Fruit fly (Drosophila melanogaster) whole organism, prepupa: ENCODE data around the gene CG18088.
A peak's percentile ranks its signal among the peaks of the same experiment; 100 is the strongest.

Source experiments
- Blimp-1 ChIP-seq: fragments of 200-800 bp; sonication (Bioruptor generic); optimal IDR thresholded peaks from 3 replicates; lab custom pipeline; 2017; ENCODE audit warnings: missing biosample characterization, missing genetic modification characterization, mild to moderate bottlenecking, moderate library complexity, missing genetic modification reagents
- CG10631 ChIP-seq: fragments of 200-800 bp; sonication (Bioruptor generic); optimal IDR thresholded peaks from 2 replicates; lab custom pipeline; 2016; ENCODE audit warnings: missing biosample characterization, missing genetic modification characterization
- CG10669 ChIP-seq: fragments of 200-800 bp; sonication (Bioruptor generic); optimal IDR thresholded peaks from 3 replicates; lab custom pipeline; 2018; ENCODE audit warnings: missing biosample characterization, mild to moderate bottlenecking, missing genetic modification characterization, moderate library complexity
- CG11762 ChIP-seq: fragments of 200-800 bp; sonication (Bioruptor generic); optimal IDR thresholded peaks from 3 replicates; lab custom pipeline; 2016; ENCODE audit warnings: missing biosample characterization, missing genetic modification characterization; ENCODE audit not compliant: insufficient read depth
- CG11902 ChIP-seq: fragments of 200-800 bp; sonication (Bioruptor generic); optimal IDR thresholded peaks from 3 replicates; lab custom pipeline; 2016; ENCODE audit warnings: missing biosample characterization, missing genetic modification characterization
- CG15336 ChIP-seq: fragments of 200-800 bp; sonication (Bioruptor generic); IDR thresholded peaks from 2 replicates; pipeline ENCODE4 v1.3.6; 2022; ENCODE audit warnings: missing biosample characterization, missing genetic modification characterization
- CG16779 ChIP-seq: fragments of 200-800 bp; sonication (Bioruptor generic); optimal IDR thresholded peaks from 3 replicates; lab custom pipeline; 2017; ENCODE audit warnings: missing biosample characterization, mild to moderate bottlenecking, missing genetic modification characterization
- CG3032 ChIP-seq: fragments of 200-800 bp; optimal IDR thresholded peaks from 2 replicates; lab custom pipeline; 2019; ENCODE audit warnings: missing biosample characterization, mild to moderate bottlenecking, missing genetic modification characterization, moderate library complexity
- CG31627 ChIP-seq: fragments of 200-800 bp; sonication (Bioruptor generic); optimal IDR thresholded peaks from 3 replicates; lab custom pipeline; 2016; ENCODE audit warnings: missing biosample characterization, missing genetic modification characterization
- CG34406 ChIP-seq: fragments of 200-800 bp; sonication (Bioruptor generic); optimal IDR thresholded peaks from 3 replicates; lab custom pipeline; 2016; ENCODE audit warnings: missing biosample characterization, missing genetic modification characterization
- CG3919 ChIP-seq: fragments of 200-800 bp; sonication (Bioruptor generic); optimal IDR thresholded peaks from 3 replicates; lab custom pipeline; 2016; ENCODE audit warnings: missing biosample characterization, missing genetic modification characterization
- CG4318 ChIP-seq: fragments of 200-800 bp; sonication (Bioruptor generic); optimal IDR thresholded peaks from 3 replicates; lab custom pipeline; 2017; ENCODE audit warnings: missing biosample characterization, mild to moderate bottlenecking, missing genetic modification characterization
- CG6163 ChIP-seq: fragments of 200-800 bp; sonication (Bioruptor generic); IDR thresholded peaks from 3 replicates; pipeline ENCODE4 v1.3.6; 2022; ENCODE audit warnings: missing biosample characterization, missing genetic modification characterization
- CG6792 ChIP-seq: fragments of 200-800 bp; sonication (Bioruptor generic); optimal IDR thresholded peaks from 3 replicates; lab custom pipeline; 2016; ENCODE audit warnings: missing biosample characterization, missing genetic modification characterization
- CG6808 ChIP-seq: fragments of 200-800 bp; sonication (Bioruptor generic); optimal IDR thresholded peaks from 3 replicates; lab custom pipeline; 2017; ENCODE audit warnings: missing biosample characterization, missing genetic modification characterization, mild to moderate bottlenecking, moderate library complexity, missing genetic modification reagents
- CG7368 ChIP-seq: fragments of 200-800 bp; sonication (Bioruptor generic); optimal IDR thresholded peaks from 3 replicates; lab custom pipeline; 2016; ENCODE audit warnings: missing biosample characterization, missing genetic modification characterization
- CG8119 ChIP-seq: fragments of 200-800 bp; sonication (Bioruptor generic); IDR thresholded peaks from 3 replicates; pipeline ENCODE4 v1.3.6; 2022; ENCODE audit warnings: missing biosample characterization, missing genetic modification characterization
- CG8319 ChIP-seq: fragments of 200-800 bp; sonication (Bioruptor generic); optimal IDR thresholded peaks from 3 replicates; lab custom pipeline; 2016; ENCODE audit warnings: missing biosample characterization, missing genetic modification characterization
- CG8632 ChIP-seq: fragments of 200-800 bp; sonication (Bioruptor generic); optimal IDR thresholded peaks from 3 replicates; lab custom pipeline; 2016; ENCODE audit warnings: missing biosample characterization, missing genetic modification characterization
- CG9139 ChIP-seq: fragments of 200-800 bp; sonication (Bioruptor generic); optimal IDR thresholded peaks from 3 replicates; lab custom pipeline; 2017; ENCODE audit warnings: missing biosample characterization, mild to moderate bottlenecking, missing genetic modification characterization
- Eip75B ChIP-seq: fragments of 200-800 bp; sonication (Bioruptor generic); optimal IDR thresholded peaks from 3 replicates; lab custom pipeline; 2016; ENCODE audit warnings: missing biosample characterization, missing genetic modification characterization
- Eip78C ChIP-seq: fragments of 200-800 bp; sonication (Bioruptor generic); peaks from one replicate; lab custom pipeline; 2016; ENCODE audit warnings: missing biosample characterization, missing genetic modification characterization
- Ets21C ChIP-seq: fragments of 200-800 bp; sonication (Bioruptor generic); optimal IDR thresholded peaks from 3 replicates; lab custom pipeline; 2016; ENCODE audit warnings: missing biosample characterization, missing genetic modification characterization
- Ets96B ChIP-seq: fragments of 200-800 bp; optimal IDR thresholded peaks from 2 replicates; lab custom pipeline; 2019; ENCODE audit warnings: missing biosample characterization, mild to moderate bottlenecking, missing genetic modification characterization, moderate library complexity
- Gug ChIP-seq: fragments of 200-800 bp; sonication (Bioruptor generic); IDR thresholded peaks from 2 replicates; pipeline ENCODE4 v1.3.6; 2022; ENCODE audit warnings: missing biosample characterization, missing genetic modification characterization
- Hr38 ChIP-seq: sonication (Bioruptor generic); optimal IDR thresholded peaks from 2 replicates; lab custom pipeline; 2016; ENCODE audit warnings: missing biosample characterization, missing genetic modification characterization
- Lpt ChIP-seq: fragments of 200-800 bp; sonication (Bioruptor generic); optimal IDR thresholded peaks from 3 replicates; lab custom pipeline; 2016; ENCODE audit warnings: missing biosample characterization, missing genetic modification characterization
- Met ChIP-seq: fragments of 200-800 bp; sonication (Bioruptor generic); optimal IDR thresholded peaks from 3 replicates; lab custom pipeline; 2016; ENCODE audit warnings: missing biosample characterization, missing genetic modification characterization
- OdsH ChIP-seq: fragments of 200-800 bp; sonication (Bioruptor generic); optimal IDR thresholded peaks from 3 replicates; lab custom pipeline; 2016; ENCODE audit warnings: missing biosample characterization, missing genetic modification characterization
- Smox ChIP-seq: fragments of 200-800 bp; sonication (Bioruptor generic); optimal IDR thresholded peaks from 3 replicates; lab custom pipeline; 2016; ENCODE audit warnings: missing biosample characterization, missing genetic modification characterization
- Sox102F ChIP-seq: fragments of 200-800 bp; sonication (Bioruptor generic); optimal IDR thresholded peaks from 2 replicates; lab custom pipeline; 2016; ENCODE audit warnings: missing biosample characterization, mild to moderate bottlenecking, missing genetic modification characterization
- Sox14 ChIP-seq: fragments of 200-800 bp; sonication (Bioruptor generic); optimal IDR thresholded peaks from 3 replicates; lab custom pipeline; 2016; ENCODE audit warnings: missing biosample characterization, missing genetic modification characterization
- achi ChIP-seq: fragments of 200-800 bp; sonication (Bioruptor generic); optimal IDR thresholded peaks from 3 replicates; lab custom pipeline; 2016; ENCODE audit warnings: missing biosample characterization, missing genetic modification characterization
- acj6 ChIP-seq: fragments of 200-800 bp; sonication (Bioruptor generic); optimal IDR thresholded peaks from 3 replicates; lab custom pipeline; 2016; ENCODE audit warnings: missing biosample characterization, missing genetic modification characterization
- dsx ChIP-seq: fragments of 200-800 bp; optimal IDR thresholded peaks from 3 replicates; lab custom pipeline; 2019; ENCODE audit warnings: missing biosample characterization, mild to moderate bottlenecking, missing genetic modification characterization, moderate library complexity; ENCODE audit not compliant: poor library complexity, severe bottlenecking
- eg ChIP-seq: fragments of 200-800 bp; sonication (Bioruptor generic); IDR thresholded peaks from 3 replicates; pipeline ENCODE4 v1.3.6; 2022; ENCODE audit warnings: missing biosample characterization, missing genetic modification characterization
- fd59A ChIP-seq: fragments of 200-800 bp; sonication (Bioruptor generic); optimal IDR thresholded peaks from 2 replicates; lab custom pipeline; 2017; ENCODE audit warnings: missing biosample characterization, mild to moderate bottlenecking, missing genetic modification characterization, missing genetic modification reagents
- lz ChIP-seq: fragments of 200-800 bp; sonication (Bioruptor generic); optimal IDR thresholded peaks from 3 replicates; lab custom pipeline; 2016; ENCODE audit warnings: missing biosample characterization, missing genetic modification characterization
- net ChIP-seq: fragments of 200-800 bp; sonication (Bioruptor generic); optimal IDR thresholded peaks from 3 replicates; lab custom pipeline; 2016; ENCODE audit warnings: missing biosample characterization, missing genetic modification characterization
- pdm3 ChIP-seq: fragments of 200-800 bp; sonication (Bioruptor generic); optimal IDR thresholded peaks from 3 replicates; lab custom pipeline; 2016; ENCODE audit warnings: missing biosample characterization, missing genetic modification characterization
- salr ChIP-seq, 2 experiments: fragments of 200-800 bp; sonication (Bioruptor generic); optimal IDR thresholded peaks; 3 replicates each; lab custom pipeline; 2016 to 2018; ENCODE audit warnings: missing biosample characterization in 2 of 2, missing genetic modification characterization in 2 of 2, mild to moderate bottlenecking in 1 of 2
- ss ChIP-seq, 2 experiments: fragments of 200-800 bp; sonication (Bioruptor generic); optimal IDR thresholded peaks; 2 replicates in 1 of 2; 3 replicates in 1 of 2; lab custom pipeline; 2017 to 2018; ENCODE audit warnings: mild to moderate bottlenecking in 2 of 2, missing biosample characterization in 2 of 2, missing genetic modification characterization in 2 of 2, moderate library complexity in 1 of 2
- svp ChIP-seq: fragments of 200-800 bp; sonication (Bioruptor generic); peaks from one replicate; lab custom pipeline; 2016; ENCODE audit warnings: missing biosample characterization, missing genetic modification characterization
- topi ChIP-seq: fragments of 200-800 bp; sonication (Bioruptor generic); optimal IDR thresholded peaks from 3 replicates; lab custom pipeline; 2016; ENCODE audit warnings: missing biosample characterization, missing genetic modification characterization

CG18088 gene

dm6 chr2L:8984614-8985318 lies 17.4 kb downstream of the CG18088 start, which contains the start of gene CG13101 (continued):
- TF ChIP-seq CG6792 (GFP tag; lab: Kevin White, UChicago) (peak; percentile 96), Ets21C (GFP tag; lab: Kevin White, UChicago) (peak; percentile 90), net (GFP tag; lab: Kevin White, UChicago) (peak; percentile 90), CG7368 (GFP tag; lab: Kevin White, UChicago) (peak; percentile 90), CG6163 (GFP tag; lab: Robert Waterston, UW) (peak; percentile 96), CG4318 (GFP tag; lab: Kevin White, UChicago) (peak; percentile 82), salr (GFP tag; optimal IDR thresholded peaks at IDR 0.05; lab: Kevin White, UChicago) (peak; percentile 66 to 94), achi (GFP tag; lab: Kevin White, UChicago) (peak; percentile 96), Blimp-1 (GFP tag; lab: Kevin White, UChicago) (peak; percentile 88)

dm6 chr2L:8987251-8987937 lies 20.1 kb downstream of the CG18088 start:
- TF ChIP-seq CG31627 (GFP tag; lab: Kevin White, UChicago) (no peak), Met (GFP tag; lab: Kevin White, UChicago) (no peak), Gug (GFP tag; lab: Robert Waterston, UW) (no peak), CG34406 (GFP tag; lab: Kevin White, UChicago) (no peak), CG7368 (GFP tag; lab: Kevin White, UChicago) (no peak), pdm3 (GFP tag; lab: Kevin White, UChicago) (no peak), Sox14 (GFP tag; lab: Kevin White, UChicago) (no peak), svp (peak; percentile 82), CG15336 (GFP tag; lab: Robert Waterston, UW) (no peak), Ets96B (tag; lab: Kevin White, UChicago) (no peak), dsx (peak; percentile 92), eg (GFP tag; lab: Robert Waterston, UW) (no peak)
- TF ChIP-seq, all 60 proteins: peak for 2

- TF ChIP-seq CG11902 (no peak), Sox102F (GFP tag; lab: Kevin White, UChicago) (peak; percentile 26), net (GFP tag; lab: Kevin White, UChicago) (no peak), Lpt (peak; percentile 46), CG31627 (GFP tag; lab: Kevin White, UChicago) (no peak), salr (GFP tag; optimal IDR thresholded peaks at IDR 0.05; lab: Kevin White, UChicago) (no peak), CG10669 (GFP tag; lab: Kevin White, UChicago) (peak; percentile 3), lz (no peak), CG9139 (GFP tag; lab: Kevin White, UChicago) (peak; percentile 27), Smox (GFP tag; lab: Kevin White, UChicago) (no peak), CG3032 (tag; lab: Kevin White, UChicago) (no peak), Hr38 (GFP tag; lab: Kevin White, UChicago) (no peak), CG11762 (no peak), CG8119 (GFP tag; lab: Robert Waterston, UW) (no peak), Eip78C (GFP tag; lab: Kevin White, UChicago) (peak; percentile 67), topi (peak; percentile 26), ss (GFP tag; optimal IDR thresholded peaks at IDR 0.05; lab: Kevin White, UChicago) (peak in 1 of 2 experiments; percentile 59), OdsH (no peak), CG15336 (GFP tag; lab: Robert Waterston, UW) (no peak), CG16779 (tag; lab: Kevin White, UChicago) (no peak), acj6 (GFP tag; lab: Kevin White, UChicago) (no peak), CG8319 (GFP tag; lab: Kevin White, UChicago) (no peak), eg (GFP tag; lab: Robert Waterston, UW) (no peak), fd59A (GFP tag; lab: Kevin White, UChicago) (no peak), CG3919 (GFP tag; lab: Kevin White, UChicago) (peak; percentile 9), CG8632 (peak; percentile 6), Eip75B (GFP tag; lab: Kevin White, UChicago) (no peak), CG6808 (peak; percentile 1), dsx (no peak), CG10631 (GFP tag; lab: Kevin White, UChicago) (no peak), CG34406 (GFP tag; lab: Kevin White, UChicago) (no peak), Met (GFP tag; lab: Kevin White, UChicago) (no peak), Ets21C (GFP tag; lab: Kevin White, UChicago) (no peak)
Observed at dm6 chr2L:8989037-8989591, 21.8 kb downstream of the CG18088 start, which contains the start of gene rost. rost (minus strand) TSS chr2L:8989539.
